Worm (Caenorhabditis elegans) whole organism, young adult: Measurements from ENCODE around the gene srh-229.

Experiments used
- B0261.1 ChIP-seq: sonication (generic microtip); optimal IDR thresholded peaks from 2 replicates; lab custom pipeline; 2016; ENCODE audit warnings: mild to moderate bottlenecking, missing genetic modification characterization, moderate library complexity, missing compliant biosample characterization
- C06A6.2 ChIP-seq: fragments of 200-800 bp; sonication (Bioruptor generic); conservative IDR thresholded peaks from 2 replicates; pipeline ENCODE4 v1.3.6; 2022; ENCODE audit warnings: missing genetic modification characterization, missing compliant biosample characterization
- C17E4.6 ChIP-seq: fragments of 200-800 bp; sonication (Bioruptor generic); IDR thresholded peaks from 2 replicates; pipeline ENCODE4 v1.3.6; 2022; ENCODE audit warnings: missing genetic modification reagents, missing genetic modification characterization, missing compliant biosample characterization
- F39B2.1 ChIP-seq: fragments of 200-800 bp; sonication (Bioruptor generic); IDR thresholded peaks from 2 replicates; pipeline ENCODE4 v1.3.6; 2022; ENCODE audit warnings: missing genetic modification reagents, missing genetic modification characterization, missing compliant biosample characterization
- F52B5.7 ChIP-seq: sonication (generic microtip); optimal IDR thresholded peaks from 2 replicates; lab custom pipeline; 2016; ENCODE audit warnings: mild to moderate bottlenecking, missing genetic modification characterization, missing compliant biosample characterization
- F57C9.4 ChIP-seq: sonication (generic microtip); optimal IDR thresholded peaks from 2 replicates; lab custom pipeline; 2017; ENCODE audit warnings: mild to moderate bottlenecking, missing genetic modification characterization, missing compliant biosample characterization
- K11D2.4 ChIP-seq: fragments of 200-800 bp; sonication (Bioruptor generic); IDR thresholded peaks from 2 replicates; pipeline ENCODE4 v1.3.6; 2022; ENCODE audit warnings: missing genetic modification reagents, missing genetic modification characterization, missing compliant biosample characterization
- T07F8.4 ChIP-seq: sonication (generic microtip); optimal IDR thresholded peaks from 2 replicates; lab custom pipeline; 2016; ENCODE audit warnings: mild to moderate bottlenecking, missing genetic modification characterization, moderate library complexity, missing compliant biosample characterization
- T26A5.8 ChIP-seq: sonication (generic microtip); optimal IDR thresholded peaks from 2 replicates; lab custom pipeline; 2016; ENCODE audit warnings: missing genetic modification characterization, missing compliant biosample characterization
- Y53F4B.3 ChIP-seq: fragments of 200-800 bp; sonication (Bioruptor generic); IDR thresholded peaks from 2 replicates; pipeline ENCODE4 v1.3.6; 2022; ENCODE audit warnings: missing genetic modification reagents, missing genetic modification characterization, missing compliant biosample characterization
- akir-1 ChIP-seq: fragments of 200-800 bp; sonication (Bioruptor generic); optimal IDR thresholded peaks from 2 replicates; lab custom pipeline; 2018; ENCODE audit warnings: mild to moderate bottlenecking, missing genetic modification characterization, moderate library complexity, missing compliant biosample characterization
- athp-1 ChIP-seq: sonication (generic microtip); optimal IDR thresholded peaks from 2 replicates; lab custom pipeline; 2017; ENCODE audit warnings: mild to moderate bottlenecking, missing genetic modification characterization, missing compliant biosample characterization
- attf-6 ChIP-seq: fragments of 200-800 bp; sonication (Bioruptor generic); IDR thresholded peaks from 2 replicates; pipeline ENCODE4 v1.3.6; 2022; ENCODE audit warnings: missing genetic modification reagents, missing genetic modification characterization, missing compliant biosample characterization
- ccch-3 ChIP-seq: fragments of 200-800 bp; sonication (Bioruptor generic); optimal IDR thresholded peaks from 2 replicates; lab custom pipeline; 2018; ENCODE audit warnings: mild to moderate bottlenecking, missing genetic modification characterization, missing compliant biosample characterization
- cebp-1 ChIP-seq, 2 experiments: fragments of 200-800 bp in 1 of 2; sonication (Bioruptor generic) in 1 of 2; sonication (generic microtip) in 1 of 2; IDR thresholded peaks in 1 of 2; optimal IDR thresholded peaks in 1 of 2; 2 replicates each; pipeline versions ENCODE4 v1.3.6 to Lab custom; 2017 to 2022; ENCODE audit warnings: missing compliant biosample characterization in 2 of 2, missing genetic modification characterization in 2 of 2, mild to moderate bottlenecking in 1 of 2, missing genetic modification reagents in 1 of 2, moderate library complexity in 1 of 2
- ceh-27 ChIP-seq: fragments of 200-800 bp; sonication (Bioruptor generic); optimal IDR thresholded peaks from 2 replicates; lab custom pipeline; 2018; ENCODE audit warnings: mild to moderate bottlenecking, missing genetic modification characterization, moderate library complexity, missing compliant biosample characterization
- die-1 ChIP-seq: sonication (generic microtip); optimal IDR thresholded peaks from 2 replicates; lab custom pipeline; 2016; ENCODE audit warnings: missing genotype, mild to moderate bottlenecking, missing genetic modification characterization, missing compliant biosample characterization
- dox-1 ChIP-seq: fragments of 200-800 bp; sonication (Bioruptor generic); IDR thresholded peaks from 2 replicates; pipeline ENCODE4 v1.3.6; 2022; ENCODE audit warnings: missing genetic modification reagents, missing genetic modification characterization, missing compliant biosample characterization
- egrh-3 ChIP-seq: fragments of 200-800 bp; sonication (Bioruptor generic); IDR thresholded peaks from 2 replicates; pipeline ENCODE4 v1.3.6; 2022; ENCODE audit warnings: missing genetic modification reagents, missing genetic modification characterization, missing compliant biosample characterization
- ekl-4 ChIP-seq: fragments of 200-800 bp; sonication (Bioruptor generic); IDR thresholded peaks from 2 replicates; pipeline ENCODE4 v1.3.6; 2022; ENCODE audit warnings: missing genetic modification reagents, missing genetic modification characterization, missing compliant biosample characterization
- fkh-3 ChIP-seq: sonication (generic microtip); optimal IDR thresholded peaks from 2 replicates; lab custom pipeline; 2016; ENCODE audit warnings: mild to moderate bottlenecking, missing genetic modification characterization, missing compliant biosample characterization
- hmg-1.2 ChIP-seq: fragments of 200-800 bp; sonication (Bioruptor generic); IDR thresholded peaks from 2 replicates; pipeline ENCODE4 v1.3.6; 2022; ENCODE audit warnings: missing genetic modification reagents, missing genetic modification characterization, missing compliant biosample characterization
- let-526 ChIP-seq: fragments of 200-800 bp; sonication (Bioruptor generic); IDR thresholded peaks from 2 replicates; pipeline ENCODE4 v1.3.6; 2022; ENCODE audit warnings: missing genetic modification reagents, missing genetic modification characterization, missing compliant biosample characterization
- let-607 ChIP-seq, 2 experiments: fragments of 200-800 bp in 1 of 2; sonication (Bioruptor generic) in 1 of 2; sonication (generic microtip) in 1 of 2; optimal IDR thresholded peaks; 2 replicates each; lab custom pipeline; 2016 to 2018; ENCODE audit warnings: mild to moderate bottlenecking in 2 of 2, missing compliant biosample characterization in 2 of 2, missing genetic modification characterization in 2 of 2, moderate library complexity in 2 of 2, missing genotype in 1 of 2
- lin-35 ChIP-seq, 3 experiments: fragments of 150-350 bp in 2 of 3; sonication (generic microtip) in 1 of 3; optimal IDR thresholded peaks; 2 replicates each; lab custom pipeline; 2014 to 2018; ENCODE audit warnings: missing biosample characterization in 3 of 3, missing genetic modification characterization in 3 of 3, missing genetic modification reagents in 3 of 3
- lir-1 ChIP-seq: fragments of 200-800 bp; sonication (Bioruptor generic); conservative IDR thresholded peaks from 2 replicates; pipeline ENCODE4 v1.3.6; 2022; ENCODE audit warnings: missing genetic modification reagents, missing genetic modification characterization, missing compliant biosample characterization
- lsl-1 ChIP-seq: fragments of 200-800 bp; sonication (Bioruptor generic); optimal IDR thresholded peaks from 2 replicates; lab custom pipeline; 2018; ENCODE audit warnings: mild to moderate bottlenecking, missing genetic modification characterization, moderate library complexity, missing compliant biosample characterization
- madf-10 ChIP-seq: sonication (generic microtip); optimal IDR thresholded peaks from 2 replicates; lab custom pipeline; 2016; ENCODE audit warnings: mild to moderate bottlenecking, missing genetic modification characterization, missing compliant biosample characterization
- nfya-1 ChIP-seq: sonication (generic microtip); optimal IDR thresholded peaks from 2 replicates; lab custom pipeline; 2017; ENCODE audit warnings: antibody characterized with exemption, missing compliant biosample characterization, missing genetic modification characterization, borderline replicate concordance; ENCODE audit not compliant: insufficient read depth
- nhr-27 ChIP-seq: fragments of 200-800 bp; sonication (Bioruptor generic); optimal IDR thresholded peaks from 2 replicates; lab custom pipeline; 2018; ENCODE audit warnings: mild to moderate bottlenecking, missing genetic modification characterization, moderate library complexity, missing compliant biosample characterization
- nhr-80 ChIP-seq: sonication (generic microtip); optimal IDR thresholded peaks from 2 replicates; lab custom pipeline; 2016; ENCODE audit warnings: missing genetic modification characterization, missing compliant biosample characterization
- pha-4 ChIP-seq: fragments of 150-350 bp; sonication (generic microtip); optimal IDR thresholded peaks from 2 replicates; lab custom pipeline; 2014; ENCODE audit warnings: missing biosample characterization, missing genetic modification reagents, missing genetic modification characterization
- sdz-38 ChIP-seq: sonication (generic microtip); optimal IDR thresholded peaks from 2 replicates; lab custom pipeline; 2016; ENCODE audit warnings: missing genotype, missing genetic modification characterization, missing compliant biosample characterization
- sea-2 ChIP-seq: fragments of 200-800 bp; sonication (Bioruptor generic); IDR thresholded peaks from 2 replicates; pipeline ENCODE4 v1.3.6; 2022; ENCODE audit warnings: missing genetic modification characterization, missing compliant biosample characterization
- snpc-3.4 ChIP-seq: sonication (generic microtip); optimal IDR thresholded peaks from 2 replicates; lab custom pipeline; 2017; ENCODE audit warnings: missing genetic modification characterization, mild to moderate bottlenecking, missing compliant biosample characterization, antibody characterized with exemption, moderate library complexity, missing genotype, missing genetic modification reagents
- somi-1 ChIP-seq: fragments of 200-800 bp; sonication (Bioruptor generic); optimal IDR thresholded peaks from 2 replicates; lab custom pipeline; 2018; ENCODE audit warnings: mild to moderate bottlenecking, missing genetic modification characterization, missing compliant biosample characterization
- tbp1 ChIP-seq: fragments of 200-800 bp; sonication (Bioruptor generic); optimal IDR thresholded peaks from 2 replicates; lab custom pipeline; 2018; ENCODE audit warnings: mild to moderate bottlenecking, missing genetic modification characterization, missing compliant biosample characterization
- tbx-9 ChIP-seq: sonication (generic microtip); optimal IDR thresholded peaks from 2 replicates; lab custom pipeline; 2016; ENCODE audit warnings: borderline replicate concordance, missing genetic modification characterization, inconsistent platforms, missing compliant biosample characterization
- ztf-25 ChIP-seq: fragments of 200-800 bp; sonication (Bioruptor generic); IDR thresholded peaks from 2 replicates; pipeline ENCODE4 v1.3.6; 2022; ENCODE audit warnings: missing genetic modification reagents, missing genetic modification characterization, missing compliant biosample characterization
- ztf-28 ChIP-seq: fragments of 200-800 bp; sonication (Bioruptor generic); IDR thresholded peaks from 2 replicates; pipeline ENCODE4 v1.3.6; 2022; ENCODE audit warnings: missing genetic modification reagents, missing genetic modification characterization, missing compliant biosample characterization

The srh-229 gene

ce11 chrV:7495189-7495588, 9.0 kb downstream of the srh-229 start, which contains the start of gene srbc-11:
srbc-11 (minus strand) TSS chrV:7495289.
- TF ChIP-seq let-526 (GFP tag; lab: Robert Waterston, UW) (no peak), nhr-80 (no peak), dox-1 (no peak), lir-1 (GFP tag; lab: Robert Waterston, UW) (no peak), lsl-1 (no peak), F57C9.4 (tag; lab: Kevin White, UChicago) (no peak), F39B2.1 (GFP tag; lab: Robert Waterston, UW) (no peak), T26A5.8 (no peak), die-1 (tag; lab: Kevin White, UChicago) (no peak), ztf-28 (GFP tag; lab: Robert Waterston, UW) (no peak), nhr-27 (no peak), K11D2.4 (no peak), akir-1 (no peak), let-607 (tag; optimal IDR thresholded peaks at IDR 0.05; lab: Kevin White, UChicago) (no peak), fkh-3 (no peak), ccch-3 (GFP tag; lab: Kevin White, UChicago) (no peak), B0261.1 (no peak), Y53F4B.3 (GFP tag; lab: Robert Waterston, UW) (no peak), F52B5.7 (tag; lab: Kevin White, UChicago) (no peak)

DNA sequence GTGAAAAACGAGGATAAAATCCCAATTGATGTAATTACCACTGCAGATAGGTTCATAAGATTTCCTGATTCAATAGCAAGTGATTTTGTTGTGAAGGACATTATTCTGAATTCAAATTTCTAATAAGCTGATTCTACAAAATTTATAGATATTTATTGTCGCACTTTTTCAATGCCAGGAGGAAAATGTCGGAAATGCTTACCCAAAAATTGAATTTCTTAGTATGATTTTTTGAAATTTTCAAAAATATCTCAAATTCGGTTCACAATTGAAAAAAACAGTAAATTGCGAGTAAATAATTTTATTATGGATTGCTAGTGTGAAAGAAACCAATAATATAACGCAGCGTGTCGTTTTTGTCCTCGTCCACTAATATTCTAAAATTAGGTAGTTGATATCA, 11.2 kb downstream of the srh-229 start, which contains the start of gene srbc-10:
srbc-10 (minus strand) TSS at position 101 of the 400 bp plus-strand sequence.
- TF ChIP-seq snpc-3.4 (tag; lab: Kevin White, UChicago) (no peak), ztf-25 (GFP tag; lab: Robert Waterston, UW) (no peak), tbx-9 (tag; lab: Kevin White, UChicago) (no peak), athp-1 (no peak), akir-1 (no peak), ceh-27 (no peak), lin-35 (GFP tag; optimal IDR thresholded peaks at IDR 0.05; lab: Kevin White, UChicago) (no peak), C06A6.2 (GFP tag; lab: Robert Waterston, UW) (no peak), somi-1 (GFP tag; lab: Kevin White, UChicago) (no peak), T07F8.4 (tag; lab: Kevin White, UChicago) (no peak), hmg-1.2 (GFP tag; lab: Robert Waterston, UW) (no peak), sdz-38 (tag; lab: Kevin White, UChicago) (no peak), madf-10 (tag; lab: Kevin White, UChicago) (no peak), egrh-3 (GFP tag; lab: Robert Waterston, UW) (no peak), tbp1 (GFP tag; lab: Kevin White, UChicago) (no peak)

DNA sequence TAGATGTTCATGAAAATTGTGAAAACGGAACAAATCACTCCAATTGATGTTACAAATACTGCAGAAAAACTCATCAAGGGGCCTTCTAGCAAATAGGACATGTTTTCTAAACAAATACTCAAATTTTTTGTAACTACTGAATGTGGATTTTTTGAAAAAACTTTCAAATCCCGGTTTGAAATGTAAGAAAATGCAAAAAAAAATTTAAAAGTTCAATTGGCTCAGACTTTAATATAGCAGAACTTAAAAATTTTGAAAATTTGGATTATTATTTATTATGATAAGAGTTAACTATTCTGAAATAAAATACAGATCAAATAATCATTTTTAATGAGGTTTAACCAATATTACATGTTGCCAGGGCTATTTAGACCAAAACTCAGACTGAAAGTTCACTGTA, 13.8 kb downstream of the srh-229 start, which contains the start of gene srbc-9:
srbc-9 (minus strand) TSS at position 101 of the 400 bp plus-strand sequence.
- TF ChIP-seq C17E4.6 (GFP tag; lab: Robert Waterston, UW), result no peak
- no peak for TF ChIP-seq die-1 (tag; lab: Kevin White, UChicago)
- no peak for TF ChIP-seq nfya-1 (tag; lab: Kevin White, UChicago)
- TF ChIP-seq attf-6 (GFP tag; lab: Robert Waterston, UW), result no peak
- TF ChIP-seq cebp-1 (GFP tag; IDR thresholded peaks at IDR 0.05; lab: Robert Waterston, UW), result no peak
- no peak for TF ChIP-seq cebp-1 (tag; optimal IDR thresholded peaks at IDR 0.05; lab: Kevin White, UChicago)
- no peak for TF ChIP-seq pha-4 (tag; lab: Kevin White, UChicago)
- no peak for TF ChIP-seq sea-2
- TF ChIP-seq ekl-4 (GFP tag; lab: Robert Waterston, UW), result no peak
- TF ChIP-seq ztf-25 (GFP tag; lab: Robert Waterston, UW), result no peak
